Worm (Caenorhabditis elegans): ENCODE data around the gene clc-20.

The clc-20 gene

DNA sequence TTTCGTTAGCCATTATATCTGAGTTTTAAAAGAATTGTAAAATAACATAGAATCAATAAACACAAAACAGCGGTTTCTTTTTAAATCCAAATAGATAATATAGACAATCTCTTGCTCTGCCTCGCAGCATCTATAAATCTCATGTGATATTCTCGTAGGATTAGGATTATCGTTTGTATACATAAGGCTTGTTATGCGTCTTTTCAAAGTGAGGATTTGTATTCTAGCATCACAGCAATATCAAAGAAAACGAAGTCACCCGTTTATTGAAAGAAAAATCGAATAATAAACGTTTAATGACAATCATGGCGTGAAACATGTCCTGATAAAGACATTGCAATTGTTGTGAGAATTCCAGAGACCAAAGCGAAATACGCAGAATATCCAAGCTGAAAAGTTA is at the start of gene clc-20, which contains the start of gene T24C4.3:
Gene clc-20 (plus strand): TSS at position 211 of the 400 bp plus-strand sequence.
Gene T24C4.3 (minus strand): TSS at position 101 of the 400 bp plus-strand sequence.
- TF ChIP-seq W03F9.2 (tag; optimal IDR thresholded peaks at IDR 0.05) = no peak
- TF ChIP-seq dao-5 (tag; optimal IDR thresholded peaks at IDR 0.05) = no peak
- no peak for TF ChIP-seq him-1 (tag; optimal IDR thresholded peaks at IDR 0.05)

DNA sequence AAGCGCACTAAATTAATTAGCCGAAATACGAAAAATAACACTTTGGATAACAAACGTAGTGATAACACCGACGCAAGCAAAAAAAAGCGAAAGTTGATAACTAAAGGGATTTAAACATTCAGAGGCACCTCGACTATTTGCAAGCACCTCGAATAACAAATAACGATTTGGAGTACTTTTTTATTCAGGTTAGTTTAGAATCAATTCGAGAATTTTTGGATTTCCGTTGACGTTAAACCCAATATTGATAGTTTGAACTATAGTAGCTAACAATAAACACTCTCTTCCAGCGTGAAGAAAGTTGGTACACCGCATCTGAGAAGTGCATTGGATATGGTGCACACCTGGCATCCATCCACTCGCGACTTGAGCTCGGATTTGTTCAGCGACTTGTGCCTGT is 47.1 kb upstream of the clc-20 start:
- TF ChIP-seq him-1 (tag; optimal IDR thresholded peaks at IDR 0.05) (no peak), dao-5 (tag; optimal IDR thresholded peaks at IDR 0.05) (no peak), W03F9.2 (tag; optimal IDR thresholded peaks at IDR 0.05) (no peak)

DNA sequence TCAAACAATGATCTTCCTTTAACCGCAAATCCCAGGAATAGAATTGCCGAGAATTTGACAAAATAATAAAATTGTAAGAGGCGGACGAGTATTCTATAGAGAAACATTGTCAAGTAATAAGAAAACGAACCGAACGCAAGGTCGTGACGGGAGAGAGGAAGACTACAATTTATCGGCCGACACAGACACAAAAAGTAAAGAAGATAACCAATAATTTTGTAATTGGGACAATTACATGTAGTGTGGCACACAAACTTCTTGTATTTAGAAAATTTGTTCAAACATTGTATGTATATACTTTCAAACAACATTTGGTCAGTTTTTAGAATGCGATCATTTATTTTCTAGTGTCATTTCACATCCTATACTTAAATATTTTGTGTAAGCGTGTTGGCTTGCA is 40.4 kb upstream of the clc-20 start, which contains the start of gene ceeh-1:
Gene ceeh-1 (minus strand): TSS at position 317 of the 400 bp plus-strand sequence.
- no peak for TF ChIP-seq him-1 (tag; optimal IDR thresholded peaks at IDR 0.05)
- no peak for TF ChIP-seq W03F9.2 (tag; optimal IDR thresholded peaks at IDR 0.05)
- TF ChIP-seq dao-5 (tag; optimal IDR thresholded peaks at IDR 0.05) = no peak

DNA sequence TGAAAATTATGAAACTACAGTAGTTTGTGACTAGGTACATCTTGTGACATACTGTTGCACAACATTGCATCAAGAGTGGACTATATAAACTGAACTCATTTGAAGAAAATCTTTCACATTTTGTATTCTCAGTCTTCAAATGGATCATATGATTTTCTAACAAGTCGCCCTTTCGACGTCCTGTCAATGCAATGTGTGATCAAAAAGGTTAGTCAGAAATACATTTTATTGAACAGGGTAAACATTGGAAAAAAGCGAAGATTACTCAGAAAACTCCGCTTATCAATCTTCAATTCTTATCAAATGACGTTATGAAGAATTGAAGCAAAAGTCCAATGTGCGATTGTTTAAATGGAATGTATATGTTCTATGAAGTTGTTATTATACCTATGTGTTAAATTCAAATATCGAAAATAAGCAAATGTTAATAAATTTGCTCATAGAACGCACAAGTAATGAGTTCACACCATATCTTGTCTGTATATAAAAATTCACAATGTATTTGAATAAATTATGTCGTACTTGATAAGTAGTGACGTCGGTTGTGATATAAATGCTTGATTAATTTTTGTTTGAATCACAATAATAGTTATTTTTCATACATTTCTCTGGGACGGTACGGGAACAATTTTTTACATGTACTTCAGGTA is 39.4 kb upstream of the clc-20 start, which contains the start of gene zip-2:
Gene zip-2 (plus strand): TSS at position 128 of the 650 bp plus-strand sequence.
- TF ChIP-seq him-1 (tag; optimal IDR thresholded peaks at IDR 0.05) = no peak

DNA sequence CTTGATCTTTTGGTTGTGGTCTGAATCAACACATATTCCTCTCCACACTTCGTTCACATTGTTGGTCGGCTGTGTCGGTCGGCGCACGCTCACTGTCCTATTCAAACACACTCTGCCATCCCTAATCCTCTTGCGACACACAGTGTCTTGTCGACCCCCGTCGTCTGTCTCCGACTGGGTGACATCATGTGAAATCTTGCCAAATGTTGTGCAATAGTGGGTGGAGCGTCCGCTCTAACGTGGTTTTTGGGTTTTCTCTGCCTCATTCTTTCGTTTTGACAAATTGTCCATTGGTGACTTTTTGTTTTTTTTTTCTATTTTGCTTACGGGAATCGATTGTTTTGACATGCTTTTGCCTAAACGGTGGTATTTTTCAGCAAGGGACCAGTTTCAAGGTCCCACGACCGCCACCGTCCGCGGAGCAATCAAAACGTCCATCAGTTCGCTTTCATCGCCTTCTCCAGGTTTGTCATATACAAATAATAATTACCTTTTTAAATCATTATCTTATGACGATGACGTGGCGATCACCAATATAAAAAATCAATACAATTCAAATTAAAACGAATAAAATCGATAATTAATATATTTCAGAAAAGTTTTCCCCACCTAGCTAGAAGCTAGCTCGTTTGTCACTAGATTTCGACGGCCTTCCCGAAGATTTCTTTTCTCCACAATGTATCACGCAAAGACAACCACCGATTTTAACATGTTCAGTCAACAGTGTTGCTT is 38.5 kb upstream of the clc-20 start:
- TF ChIP-seq him-1 (tag; optimal IDR thresholded peaks at IDR 0.05) = peak; percentile 31
- no peak for TF ChIP-seq dao-5 (tag; optimal IDR thresholded peaks at IDR 0.05)
- peak; percentile 78 for TF ChIP-seq W03F9.2 (tag; optimal IDR thresholded peaks at IDR 0.05)

DNA sequence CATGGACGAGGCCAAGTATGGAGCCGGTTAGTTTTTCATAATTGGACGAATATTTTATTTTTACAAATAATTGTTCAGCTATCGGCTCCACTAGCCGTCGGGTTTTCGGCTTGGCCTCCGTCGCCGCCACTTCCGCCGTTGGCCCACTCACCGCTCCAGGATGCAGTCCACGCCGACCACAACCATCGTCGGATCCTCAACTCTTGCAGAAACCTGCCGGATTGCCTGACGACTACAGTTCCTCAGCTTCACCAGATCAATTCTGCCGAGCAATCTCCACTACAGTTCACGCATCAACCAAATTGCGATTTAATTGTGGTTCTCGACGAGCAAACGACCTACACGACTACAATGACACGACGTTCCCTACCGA is 38.0 kb upstream of the clc-20 start:
- TF ChIP-seq him-1 (tag; optimal IDR thresholded peaks at IDR 0.05) = no peak
- no peak for TF ChIP-seq dao-5 (tag; optimal IDR thresholded peaks at IDR 0.05)
- TF ChIP-seq W03F9.2 (tag; optimal IDR thresholded peaks at IDR 0.05) = no peak

DNA sequence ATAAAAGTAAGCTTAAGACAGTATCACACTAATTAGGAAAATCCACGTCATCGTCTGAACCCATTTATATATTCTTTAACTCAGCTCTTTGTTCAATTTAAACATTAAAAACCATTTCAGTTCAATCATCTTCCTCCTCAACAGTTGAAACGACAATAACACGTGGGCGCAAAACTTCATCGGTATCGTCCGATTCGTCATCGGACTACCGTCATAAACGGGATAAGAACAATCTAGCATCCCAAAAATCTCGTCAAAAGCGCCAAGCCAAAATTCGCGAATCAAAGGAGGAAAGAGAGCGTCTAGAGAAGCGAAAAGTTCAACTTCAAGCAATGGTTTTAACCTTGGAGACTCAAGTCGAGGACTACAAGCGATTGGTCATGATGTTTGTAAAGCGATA is 37.2 kb upstream of the clc-20 start:
- TF ChIP-seq W03F9.2 (tag; optimal IDR thresholded peaks at IDR 0.05) (no peak), dao-5 (tag; optimal IDR thresholded peaks at IDR 0.05) (no peak), him-1 (tag; optimal IDR thresholded peaks at IDR 0.05) (no peak)

DNA sequence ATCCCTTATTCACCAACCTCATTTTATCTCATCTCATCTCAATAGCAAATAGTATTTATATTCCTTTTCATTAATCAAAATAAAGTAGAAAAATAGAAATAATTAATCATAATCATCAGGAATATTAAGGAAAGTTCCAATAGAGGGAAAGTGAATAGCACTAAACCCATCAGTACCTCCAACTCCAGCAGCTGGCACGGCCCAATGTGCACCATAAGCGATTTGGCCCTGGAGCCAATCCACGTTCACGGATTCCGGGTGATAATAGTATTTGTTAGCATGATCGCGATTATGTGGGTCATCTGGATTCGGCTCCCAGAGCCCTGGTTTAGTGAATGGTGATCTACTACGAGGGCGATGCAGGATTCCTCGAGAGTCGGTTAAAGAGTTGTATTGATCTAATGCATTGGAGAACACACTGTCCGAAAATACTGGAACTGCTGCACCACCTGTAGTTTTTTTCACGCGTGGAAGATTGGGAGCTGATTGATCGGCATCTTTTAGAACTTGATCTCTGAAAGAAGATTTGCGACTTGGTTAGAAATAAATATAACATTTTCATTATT is 36.6 kb upstream of the clc-20 start:
- TF ChIP-seq dao-5 (tag; optimal IDR thresholded peaks at IDR 0.05) (peak; percentile 60), him-1 (tag; optimal IDR thresholded peaks at IDR 0.05) (peak; percentile 81), W03F9.2 (tag; optimal IDR thresholded peaks at IDR 0.05) (peak; percentile 1)

DNA sequence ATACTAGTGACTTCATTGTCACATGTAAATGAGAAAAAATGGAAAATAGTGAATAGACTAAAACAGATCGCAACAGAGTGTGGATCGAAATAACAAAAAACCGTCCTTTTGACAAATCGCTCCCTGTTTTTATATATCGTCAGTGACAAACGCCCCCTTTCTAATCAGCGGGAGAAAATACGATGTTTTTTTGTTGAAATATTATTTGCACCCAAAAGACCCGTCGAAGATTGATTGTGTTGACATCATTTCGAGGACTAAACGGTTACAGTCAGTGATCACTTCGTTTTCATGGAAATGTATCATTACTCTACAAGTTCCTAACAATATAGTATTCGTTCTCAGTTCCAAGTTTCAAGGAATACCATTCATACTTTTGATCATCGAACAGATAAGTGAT is 32.9 kb upstream of the clc-20 start, which contains the start of gene dos-3:
Gene dos-3 (minus strand): TSS at position 101 of the 400 bp plus-strand sequence.
- TF ChIP-seq him-1 (tag; optimal IDR thresholded peaks at IDR 0.05) (no peak), W03F9.2 (tag; optimal IDR thresholded peaks at IDR 0.05) (no peak), dao-5 (tag; optimal IDR thresholded peaks at IDR 0.05) (no peak)

DNA sequence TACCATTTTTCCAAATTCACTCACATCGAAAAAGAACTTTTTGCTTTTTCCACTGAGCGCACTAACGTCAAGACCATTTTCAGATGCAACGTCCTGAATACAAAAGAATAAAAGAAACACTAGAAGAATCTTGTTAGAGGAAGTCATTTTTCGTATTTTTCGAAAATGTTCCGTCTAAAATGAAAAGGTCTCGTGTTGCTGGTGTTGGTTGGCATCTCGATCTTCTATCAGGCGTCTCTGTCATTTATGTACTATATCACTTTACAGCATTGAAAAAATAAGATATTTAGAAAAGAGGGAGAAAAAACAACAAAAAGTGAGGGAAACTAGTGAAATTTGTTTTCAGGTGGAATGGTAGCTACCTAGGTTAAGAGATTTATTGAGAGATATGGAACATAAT is 31.2 kb upstream of the clc-20 start, which contains the start of gene K02F3.9:
Gene K02F3.9 (minus strand): TSS at position 190 of the 400 bp plus-strand sequence.
- no peak for TF ChIP-seq W03F9.2 (tag; optimal IDR thresholded peaks at IDR 0.05)
- TF ChIP-seq dao-5 (tag; optimal IDR thresholded peaks at IDR 0.05) = no peak
- TF ChIP-seq him-1 (tag; optimal IDR thresholded peaks at IDR 0.05) = no peak

DNA sequence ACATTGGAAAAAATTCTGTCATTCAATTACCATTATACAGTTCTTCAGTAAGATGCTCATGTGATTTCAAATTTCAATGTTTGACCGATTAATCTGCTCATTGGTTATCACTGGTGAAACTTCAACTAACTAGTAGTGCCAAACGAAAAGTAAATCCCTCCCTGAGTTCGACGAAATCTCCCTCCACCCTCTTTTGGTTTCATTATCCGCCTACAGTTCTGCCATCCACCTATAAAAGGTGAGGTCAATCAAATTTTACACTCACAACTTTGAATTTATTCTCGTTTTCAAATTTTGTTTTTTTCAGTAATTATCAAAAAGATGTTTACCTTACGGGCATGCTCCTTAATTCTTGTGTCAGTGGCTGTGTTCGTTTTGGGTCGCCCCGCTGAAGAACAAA is 29.8 kb upstream of the clc-20 start, which contains the start of gene far-8:
Gene far-8 (plus strand): TSS at position 301 of the 400 bp plus-strand sequence.
- no peak for TF ChIP-seq dao-5 (tag; optimal IDR thresholded peaks at IDR 0.05)
- no peak for TF ChIP-seq W03F9.2 (tag; optimal IDR thresholded peaks at IDR 0.05)
- no peak for TF ChIP-seq him-1 (tag; optimal IDR thresholded peaks at IDR 0.05)

DNA sequence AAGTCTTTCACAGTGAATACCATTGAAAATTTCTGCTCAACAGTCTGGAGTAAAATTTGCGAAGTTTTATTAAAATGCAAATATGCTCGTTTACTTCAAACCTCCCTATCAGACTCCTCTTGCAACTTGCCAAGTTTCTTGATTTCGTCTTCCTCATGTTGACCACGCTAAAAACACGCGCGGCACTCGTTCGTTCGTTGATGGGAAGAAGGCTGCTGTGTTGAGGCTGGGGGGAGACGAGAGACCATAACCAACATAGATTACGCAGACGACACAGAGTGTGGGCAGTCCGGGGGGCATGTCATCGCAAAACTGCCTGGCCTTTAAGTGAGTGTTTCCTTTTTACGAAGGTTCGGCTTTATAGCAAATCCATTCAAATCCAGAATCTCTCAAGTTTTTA is 28.4 kb upstream of the clc-20 start:
- TF ChIP-seq him-1 (tag; optimal IDR thresholded peaks at IDR 0.05) = no peak
- TF ChIP-seq W03F9.2 (tag; optimal IDR thresholded peaks at IDR 0.05) = no peak
- no peak for TF ChIP-seq dao-5 (tag; optimal IDR thresholded peaks at IDR 0.05)

DNA sequence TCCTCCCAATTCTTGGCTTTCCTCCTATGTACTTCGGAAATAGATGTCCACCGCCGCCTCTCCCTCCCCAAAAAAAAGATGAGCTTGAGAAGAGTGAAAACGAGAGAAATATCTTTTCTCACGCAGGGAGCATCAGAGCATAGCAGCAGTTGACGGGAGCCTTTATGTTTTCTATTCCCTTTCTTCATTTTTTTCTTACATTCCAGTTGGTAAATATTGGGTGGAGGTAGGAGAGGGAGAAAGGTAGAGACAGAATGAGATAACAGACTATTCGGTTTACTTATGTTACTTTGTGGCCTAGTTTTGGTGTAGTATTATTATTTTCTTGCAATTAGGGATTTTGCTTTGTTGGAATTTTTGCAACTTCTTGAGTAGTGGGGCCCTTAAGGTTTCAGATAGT is 27.8 kb upstream of the clc-20 start:
- TF ChIP-seq him-1 (tag; optimal IDR thresholded peaks at IDR 0.05) (no peak), dao-5 (tag; optimal IDR thresholded peaks at IDR 0.05) (no peak), W03F9.2 (tag; optimal IDR thresholded peaks at IDR 0.05) (no peak)

DNA sequence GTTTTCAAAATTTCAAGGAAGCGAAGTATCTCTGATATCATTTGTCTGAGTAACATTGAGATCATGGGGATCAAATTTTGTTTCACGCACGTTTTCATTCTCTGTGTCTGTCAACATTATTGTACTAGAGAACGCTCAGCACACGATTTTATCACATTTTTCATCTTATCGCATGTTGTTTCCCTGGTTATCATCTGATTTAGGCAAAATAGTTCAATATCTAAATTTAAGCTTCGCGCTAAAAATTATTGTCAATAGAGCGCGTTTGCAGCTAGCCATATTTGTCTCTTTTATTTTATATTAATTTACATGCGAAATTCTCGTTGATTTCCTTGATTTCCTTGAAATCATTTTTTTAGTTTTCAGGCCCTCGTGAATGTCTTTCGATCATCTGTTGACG is 26.9 kb upstream of the clc-20 start, which contains the start of gene K02F3.2:
Gene K02F3.2 (plus strand): TSS at position 357 of the 400 bp plus-strand sequence.
- no peak for TF ChIP-seq dao-5 (tag; optimal IDR thresholded peaks at IDR 0.05)
- TF ChIP-seq W03F9.2 (tag; optimal IDR thresholded peaks at IDR 0.05) = no peak
- TF ChIP-seq him-1 (tag; optimal IDR thresholded peaks at IDR 0.05) = no peak

Measured in whole organism, L4/young adult.